Fruit fly (Drosophila melanogaster): ENCODE data around the gene CG9281.

The CG9281 gene

DNA sequence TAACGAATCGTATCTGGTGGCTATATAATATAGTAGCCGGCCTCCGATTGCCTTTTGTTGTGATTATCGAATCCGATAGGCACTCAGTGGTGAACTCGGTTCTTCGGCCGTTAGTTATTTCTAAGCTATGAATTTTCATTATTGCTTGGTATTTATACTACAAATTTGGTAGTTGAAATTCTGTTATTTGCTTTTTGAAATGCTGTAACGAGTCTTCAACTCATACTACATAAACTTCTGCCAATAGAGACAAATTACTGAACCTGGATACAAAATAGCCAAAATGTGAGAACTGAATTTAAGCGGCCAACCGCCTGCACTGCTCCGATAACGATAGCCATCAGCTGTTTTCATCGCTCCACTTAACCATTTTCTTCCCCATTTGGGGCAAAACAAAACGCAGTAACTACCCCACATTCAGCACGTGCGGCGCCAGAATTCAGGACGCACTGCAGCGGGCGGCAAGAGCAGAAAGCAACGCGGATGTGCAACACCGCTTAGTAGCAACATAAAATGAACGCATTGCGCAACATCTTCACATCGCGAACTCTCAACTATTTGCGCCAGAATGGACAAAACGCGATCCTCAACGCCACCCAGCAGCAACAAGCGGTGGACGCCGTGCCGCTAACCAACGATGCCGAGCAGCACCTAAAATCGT, 28.7 kb upstream of the CG9281 start, which contains the start of the genes CG11679 and CG8206 (continued):
- TF ChIP-seq fd102C (GFP tag; optimal IDR thresholded peaks at IDR 0.05), result no peak
- TF ChIP-seq CG6689 (GFP tag; IDR thresholded peaks at IDR 0.05), result peak; percentile 55
- TF ChIP-seq Lhr (GFP tag; optimal IDR thresholded peaks at IDR 0.05), result no peak
- TF ChIP-seq CG14667 (GFP tag; IDR thresholded peaks at IDR 0.05), result no peak
- TF ChIP-seq twi (tag; optimal IDR thresholded peaks at IDR 0.05), result peak; percentile 11
- TF ChIP-seq CG10979 (tag; optimal IDR thresholded peaks at IDR 0.05), result no peak
- no peak for TF ChIP-seq pita (GFP tag; optimal IDR thresholded peaks at IDR 0.05)
- no peak for TF ChIP-seq Optix (GFP tag; IDR thresholded peaks at IDR 0.05)
- TF ChIP-seq jigr1 (GFP tag; IDR thresholded peaks at IDR 0.05), result no peak
- peak; percentile 38 to 62 for TF ChIP-seq Pdp1 (GFP tag; optimal IDR thresholded peaks at IDR 0.05)
- TF ChIP-seq Hr39 (optimal IDR thresholded peaks at IDR 0.05), result no peak
- TF ChIP-seq CG8281 (tag; optimal IDR thresholded peaks at IDR 0.05), result no peak
- TF ChIP-seq CG15269 (tag; optimal IDR thresholded peaks at IDR 0.05), result peak; percentile 32
- TF ChIP-seq CG10147 (GFP tag; optimal IDR thresholded peaks at IDR 0.05), result peak; percentile 13
- TF ChIP-seq CG3065 (GFP tag; optimal IDR thresholded peaks at IDR 0.05), result no peak
- TF ChIP-seq dmrt99B (tag; optimal IDR thresholded peaks at IDR 0.05), result peak; percentile 35
- peak; percentile 34; the same call in 1 of the 2 replicates for TF ChIP-seq Bgb (GFP tag; IDR thresholded peaks at IDR 0.05; ENCODE audit: partially characterized antibody)
- no peak for TF ChIP-seq CG15073 (GFP tag; optimal IDR thresholded peaks at IDR 0.05)
- no peak for TF ChIP-seq wek (GFP tag; optimal IDR thresholded peaks at IDR 0.05)
- TF ChIP-seq eyg (GFP tag; optimal IDR thresholded peaks at IDR 0.05), result no peak
- TF ChIP-seq pb (GFP tag; optimal IDR thresholded peaks at IDR 0.05), result no peak
- TF ChIP-seq Hsf (GFP tag; optimal IDR thresholded peaks at IDR 0.05), result peak; percentile 2
- TF ChIP-seq H15 (GFP tag; IDR thresholded peaks at IDR 0.05), result no peak
- peak; percentile 49; the same call in 2 of the 3 replicates for TF ChIP-seq CG17361 (GFP tag; IDR thresholded peaks at IDR 0.05)
- no peak for TF ChIP-seq z (GFP tag; IDR thresholded peaks at IDR 0.05)
- TF ChIP-seq sqz (GFP tag; optimal IDR thresholded peaks at IDR 0.05), result no peak
- peak; percentile 24 for TF ChIP-seq Chrac-16 (GFP tag; optimal IDR thresholded peaks at IDR 0.05)
- no peak for TF ChIP-seq oc (tag; optimal IDR thresholded peaks at IDR 0.05)
- TF ChIP-seq toy (GFP tag; IDR thresholded peaks at IDR 0.05), result no peak
- no peak for TF ChIP-seq ham (GFP tag; IDR thresholded peaks at IDR 0.05)
- TF ChIP-seq Kr (GFP tag; optimal IDR thresholded peaks at IDR 0.05), result no peak
- no peak for TF ChIP-seq dm (GFP tag; optimal IDR thresholded peaks at IDR 0.05)
- no peak for TF ChIP-seq CG3163 (GFP tag; optimal IDR thresholded peaks at IDR 0.05)
- no peak for TF ChIP-seq CG12236 (GFP tag; optimal IDR thresholded peaks at IDR 0.05)
- TF ChIP-seq p53 (GFP tag; optimal IDR thresholded peaks at IDR 0.05), result no peak

DNA sequence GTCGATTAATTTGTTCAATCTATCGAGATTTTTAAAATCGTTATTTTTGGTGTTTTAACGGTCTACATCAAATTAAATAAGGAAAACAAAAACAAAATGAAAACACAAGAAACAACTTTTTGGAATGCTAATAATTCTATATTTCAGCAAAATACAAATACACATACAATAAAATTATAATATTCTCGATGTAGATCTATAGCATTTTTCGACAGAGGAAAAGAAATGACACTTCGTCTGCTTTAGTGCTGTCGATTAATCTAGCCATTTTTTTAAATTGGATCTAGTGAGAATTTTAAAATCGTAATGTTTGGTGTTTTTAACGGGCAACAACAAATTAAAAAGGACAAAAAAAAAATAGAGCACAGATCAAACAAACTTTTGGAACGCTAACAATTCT, 26.8 kb upstream of the CG9281 start, which contains the start of gene Arp6:
Gene Arp6 (minus strand): TSS at position 11 of the 400 bp plus-strand sequence.
- no peak for TF ChIP-seq D19A (tag; optimal IDR thresholded peaks at IDR 0.05)
- TF ChIP-seq row (GFP tag; IDR thresholded peaks at IDR 0.05), result peak; percentile 61
- TF ChIP-seq CG10654 (GFP tag; optimal IDR thresholded peaks at IDR 0.05), result no peak
- no peak for TF ChIP-seq Bdp1 (GFP tag; optimal IDR thresholded peaks at IDR 0.05)
- peak; percentile 1 for TF ChIP-seq CG30020 (tag; optimal IDR thresholded peaks at IDR 0.05)
- peak; percentile 40 for TF ChIP-seq CG2116 (GFP tag; optimal IDR thresholded peaks at IDR 0.05)
- TF ChIP-seq CG10267 (tag; optimal IDR thresholded peaks at IDR 0.05), result peak; percentile 38
- no peak for TF ChIP-seq Lim3 (GFP tag; IDR thresholded peaks at IDR 0.05)
- peak; percentile 7 for TF ChIP-seq Sry-δ (GFP tag; optimal IDR thresholded peaks at IDR 0.05)
- no peak for TF ChIP-seq Eip74EF (GFP tag; optimal IDR thresholded peaks at IDR 0.05)
- TF ChIP-seq tll (GFP tag; optimal IDR thresholded peaks at IDR 0.05), result no peak
- peak; percentile 43 for TF ChIP-seq sens (GFP tag)
- TF ChIP-seq unc-4 (GFP tag; IDR thresholded peaks at IDR 0.05; ENCODE audit: partially characterized antibody), result 0 out of 2 replicates have a peak, but pooled peaks have one; percentile 24
- TF ChIP-seq TFAM (GFP tag; optimal IDR thresholded peaks at IDR 0.05), result no peak
- TF ChIP-seq Sry-β (GFP tag; optimal IDR thresholded peaks at IDR 0.05), result peak; percentile 93
- TF ChIP-seq crp (GFP tag; optimal IDR thresholded peaks at IDR 0.05), result peak in 1 of 2 experiments; percentile 65
- 0 out of 4 replicates have a peak, but pooled peaks have one; percentile 42 for TF ChIP-seq Dll (GFP tag; IDR thresholded peaks at IDR 0.05; ENCODE audit: partially characterized antibody)

Data from whole organism, embryonic.